Fruit fly (Drosophila melanogaster) whole organism, embryonic: Measurements from ENCODE around the gene CG15199.

Experiments used
- ATbp ChIP-seq: fragments of 200-800 bp; sonication (Bioruptor generic); optimal IDR thresholded peaks from 2 replicates; lab custom pipeline; 2017; ENCODE audit warnings: missing biosample characterization, mild to moderate bottlenecking, missing genetic modification characterization, missing genetic modification reagents
- Blimp-1 ChIP-seq: fragments of 200-800 bp; sonication (Bioruptor generic); optimal IDR thresholded peaks from 3 replicates; lab custom pipeline; 2018; ENCODE audit warnings: missing biosample characterization, missing genetic modification characterization, mild to moderate bottlenecking, moderate library complexity, missing genetic modification reagents
- BtbVII ChIP-seq: fragments of 200-800 bp; sonication (Bioruptor generic); optimal IDR thresholded peaks from 3 replicates; lab custom pipeline; 2017; ENCODE audit warnings: missing biosample characterization, mild to moderate bottlenecking, missing genetic modification characterization
- CG10366 ChIP-seq: fragments of 200-800 bp; sonication (Bioruptor generic); IDR thresholded peaks from 2 replicates; pipeline ENCODE4 v1.3.6; 2022; ENCODE audit warnings: missing biosample characterization, missing genetic modification characterization
- CG10431 ChIP-seq: fragments of 200-800 bp; sonication (Bioruptor generic); optimal IDR thresholded peaks from 3 replicates; lab custom pipeline; 2018; ENCODE audit warnings: missing biosample characterization, mild to moderate bottlenecking, missing genetic modification characterization
- CG10565 ChIP-seq: fragments of 200-800 bp; sonication (Bioruptor generic); optimal IDR thresholded peaks from 3 replicates; lab custom pipeline; 2016; ENCODE audit warnings: missing biosample characterization, mild to moderate bottlenecking, missing genetic modification characterization
- CG11504 ChIP-seq: fragments of 200-800 bp; sonication (Bioruptor generic); optimal IDR thresholded peaks from 3 replicates; lab custom pipeline; 2019; ENCODE audit warnings: missing biosample characterization, mild to moderate bottlenecking, missing genetic modification characterization, moderate library complexity
- CG12219 ChIP-seq: fragments of 200-800 bp; sonication (Bioruptor generic); optimal IDR thresholded peaks from 3 replicates; lab custom pipeline; 2018; ENCODE audit warnings: missing biosample characterization, mild to moderate bottlenecking, missing genetic modification characterization
- CG12744 ChIP-seq: fragments of 200-800 bp; sonication (Bioruptor generic); optimal IDR thresholded peaks from 2 replicates; lab custom pipeline; 2016; ENCODE audit warnings: missing biosample characterization, missing genetic modification characterization
- CG15601 ChIP-seq: fragments of 200-800 bp; sonication (Bioruptor generic); optimal IDR thresholded peaks from 3 replicates; lab custom pipeline; 2019; ENCODE audit warnings: missing biosample characterization, mild to moderate bottlenecking, missing genetic modification characterization, moderate library complexity
- CG1602 ChIP-seq: fragments of 200-800 bp; sonication (Bioruptor generic); optimal IDR thresholded peaks from 3 replicates; lab custom pipeline; 2016; ENCODE audit warnings: missing biosample characterization, missing genetic modification characterization
- CG17328 ChIP-seq: fragments of 200-800 bp; sonication (Bioruptor generic); IDR thresholded peaks from 2 replicates; pipeline ENCODE4 v1.3.6; 2022; ENCODE audit warnings: missing biosample characterization, missing genetic modification characterization
- CG2120 ChIP-seq: fragments of 200-800 bp; sonication (Bioruptor generic); optimal IDR thresholded peaks from 3 replicates; lab custom pipeline; 2016; ENCODE audit warnings: missing biosample characterization, missing genetic modification characterization
- CG2129 ChIP-seq: fragments of 200-800 bp; sonication (Bioruptor generic); IDR thresholded peaks from 2 replicates; pipeline ENCODE4 v1.3.6; 2022; ENCODE audit warnings: missing biosample characterization, missing genetic modification characterization; ENCODE audit not compliant: partially characterized antibody
- CG2199 ChIP-seq: fragments of 200-800 bp; sonication (Bioruptor generic); IDR thresholded peaks from 3 replicates; pipeline ENCODE4 v1.3.6; 2022; ENCODE audit warnings: missing biosample characterization, missing genetic modification characterization
- CG4282 ChIP-seq: fragments of 200-800 bp; sonication (Bioruptor generic); optimal IDR thresholded peaks from 2 replicates; lab custom pipeline; 2016; ENCODE audit warnings: missing biosample characterization, missing genetic modification characterization
- CG4617 ChIP-seq: fragments of 200-800 bp; sonication (Bioruptor generic); optimal IDR thresholded peaks from 3 replicates; lab custom pipeline; 2016; ENCODE audit warnings: missing biosample characterization, missing genetic modification characterization, borderline replicate concordance
- CG7786 ChIP-seq: fragments of 200-800 bp; sonication (Bioruptor generic); optimal IDR thresholded peaks from 2 replicates; lab custom pipeline; 2016; ENCODE audit warnings: missing biosample characterization, missing genetic modification characterization
- CG7928 ChIP-seq: fragments of 200-800 bp; sonication (Bioruptor generic); optimal IDR thresholded peaks from 2 replicates; lab custom pipeline; 2017; ENCODE audit warnings: missing biosample characterization, mild to moderate bottlenecking, missing genetic modification characterization
- CG7963 ChIP-seq: fragments of 200-800 bp; sonication (Bioruptor generic); IDR thresholded peaks from 3 replicates; pipeline ENCODE4 v1.3.6; 2022; ENCODE audit warnings: missing biosample characterization, missing genetic modification characterization; ENCODE audit not compliant: partially characterized antibody
- CG8089 ChIP-seq: fragments of 200-800 bp; sonication (Bioruptor generic); optimal IDR thresholded peaks from 3 replicates; lab custom pipeline; 2016; ENCODE audit warnings: missing biosample characterization, missing genetic modification characterization
- CG8388 ChIP-seq: fragments of 200-800 bp; sonication (Bioruptor generic); optimal IDR thresholded peaks from 2 replicates; lab custom pipeline; 2019; ENCODE audit warnings: missing biosample characterization, mild to moderate bottlenecking, missing genetic modification characterization, moderate library complexity
- CkIIα-i1 ChIP-seq: fragments of 200-800 bp; sonication (Bioruptor generic); IDR thresholded peaks from 2 replicates; pipeline ENCODE4 v1.3.6; 2022; ENCODE audit warnings: missing biosample characterization, missing genetic modification characterization
- Deaf1 ChIP-seq: fragments of 200-800 bp; optimal IDR thresholded peaks from 3 replicates; lab custom pipeline; 2019; ENCODE audit warnings: missing biosample characterization, mild to moderate bottlenecking, missing genetic modification characterization, moderate library complexity
- Ets97D ChIP-seq: fragments of 200-800 bp; sonication (Bioruptor generic); optimal IDR thresholded peaks from 3 replicates; lab custom pipeline; 2016; ENCODE audit warnings: missing biosample characterization, missing genetic modification characterization
- HHEX ChIP-seq: fragments of 200-800 bp; sonication (Bioruptor generic); optimal IDR thresholded peaks from 3 replicates; lab custom pipeline; 2017; ENCODE audit warnings: missing biosample characterization, mild to moderate bottlenecking, missing genetic modification characterization, missing genetic modification reagents
- Hey ChIP-seq: fragments of 200-800 bp; sonication (Bioruptor generic); optimal IDR thresholded peaks from 3 replicates; lab custom pipeline; 2018; ENCODE audit warnings: missing biosample characterization, mild to moderate bottlenecking, missing genetic modification characterization
- Hmr ChIP-seq: fragments of 200-800 bp; sonication (Bioruptor generic); optimal IDR thresholded peaks from 3 replicates; lab custom pipeline; 2017; ENCODE audit warnings: mild to moderate bottlenecking, missing biosample characterization, missing genetic modification reagents, missing genetic modification characterization
- Jarid2 ChIP-seq: fragments of 200-800 bp; sonication (Bioruptor generic); optimal IDR thresholded peaks from 3 replicates; lab custom pipeline; 2017; ENCODE audit warnings: mild to moderate bottlenecking, missing biosample characterization, missing genetic modification reagents, missing genetic modification characterization
- Kr ChIP-seq: fragments of 200-800 bp; sonication (Bioruptor generic); optimal IDR thresholded peaks from 2 replicates; lab custom pipeline; 2017; ENCODE audit warnings: missing biosample characterization, mild to moderate bottlenecking, missing genetic modification characterization
- Mes4 ChIP-seq: fragments of 200-800 bp; sonication (Bioruptor generic); optimal IDR thresholded peaks from 2 replicates; lab custom pipeline; 2016; ENCODE audit warnings: missing biosample characterization, missing genetic modification characterization
- NC2α ChIP-seq: fragments of 200-800 bp; sonication (Bioruptor generic); optimal IDR thresholded peaks from 2 replicates; lab custom pipeline; 2016; ENCODE audit warnings: missing biosample characterization, missing genetic modification characterization
- Tbp ChIP-seq: fragments of >200 bp; optimal IDR thresholded peaks from 2 replicates; lab custom pipeline; 2018; ENCODE audit warnings: missing biosample characterization, missing genetic modification characterization
- Xrp1 ChIP-seq: fragments of 200-800 bp; sonication (Bioruptor generic); IDR thresholded peaks from 2 replicates; pipeline ENCODE4 v1.3.6; 2022; ENCODE audit warnings: missing biosample characterization, missing genetic modification characterization
- aop ChIP-seq: fragments of 200-800 bp; sonication (Bioruptor generic); IDR thresholded peaks from 2 replicates; pipeline ENCODE4 v1.3.6; 2022; ENCODE audit warnings: missing biosample characterization, missing genetic modification characterization
- bcd ChIP-seq: fragments of 200-800 bp; sonication (Bioruptor generic); optimal IDR thresholded peaks from 2 replicates; lab custom pipeline; 2017; ENCODE audit warnings: missing biosample characterization, mild to moderate bottlenecking, missing genetic modification characterization
- bowl ChIP-seq: fragments of 200-800 bp; sonication (Bioruptor generic); IDR thresholded peaks from 2 replicates; pipeline ENCODE4 v1.3.6; 2022; ENCODE audit warnings: missing biosample characterization, missing genetic modification characterization
- crp ChIP-seq, 2 experiments: fragments of 200-800 bp; sonication (Bioruptor generic); optimal IDR thresholded peaks; 2 replicates in 1 of 2; 3 replicates in 1 of 2; lab custom pipeline; 2017; ENCODE audit warnings: missing biosample characterization in 2 of 2, missing genetic modification characterization in 2 of 2, mild to moderate bottlenecking in 1 of 2, moderate library complexity in 1 of 2
- danr ChIP-seq: fragments of 200-800 bp; sonication (Bioruptor generic); IDR thresholded peaks from 2 replicates; pipeline ENCODE4 v1.3.6; 2022; ENCODE audit warnings: missing biosample characterization, missing genetic modification characterization
- dmrt11E ChIP-seq: fragments of 200-800 bp; sonication (Bioruptor generic); optimal IDR thresholded peaks from 3 replicates; lab custom pipeline; 2018; ENCODE audit warnings: missing biosample characterization, mild to moderate bottlenecking, missing genetic modification characterization, moderate library complexity
- ewg ChIP-seq: fragments of 200-800 bp; sonication (Bioruptor generic); optimal IDR thresholded peaks from 3 replicates; lab custom pipeline; 2017; ENCODE audit warnings: mild to moderate bottlenecking, missing biosample characterization, missing genetic modification reagents, missing genetic modification characterization
- insv ChIP-seq, 2 experiments: fragments of 200-800 bp; sonication (Bioruptor generic); optimal IDR thresholded peaks; 3 replicates each; lab custom pipeline; 2016 to 2018; ENCODE audit warnings: missing biosample characterization in 2 of 2, missing genetic modification characterization in 2 of 2
- knrl ChIP-seq: fragments of 200-800 bp; sonication (Bioruptor generic); IDR thresholded peaks from 3 replicates; pipeline ENCODE4 v1.3.6; 2022; ENCODE audit warnings: missing biosample characterization, missing genetic modification characterization; ENCODE audit not compliant: partially characterized antibody
- nerfin-1 ChIP-seq: fragments of 200-800 bp; sonication (Bioruptor generic); optimal IDR thresholded peaks from 3 replicates; lab custom pipeline; 2019; ENCODE audit warnings: missing biosample characterization, mild to moderate bottlenecking, missing genetic modification characterization, moderate library complexity
- salm ChIP-seq: fragments of 200-800 bp; sonication (Bioruptor generic); optimal IDR thresholded peaks from 2 replicates; lab custom pipeline; 2018; ENCODE audit warnings: missing biosample characterization, mild to moderate bottlenecking, missing genetic modification characterization
- sens ChIP-seq: fragments of 200-800 bp; sonication (Bioruptor generic); peaks from one replicate; lab custom pipeline; 2016; ENCODE audit warnings: missing biosample characterization, missing genetic modification characterization
- sim ChIP-seq: fragments of 200-800 bp; sonication (Bioruptor generic); IDR thresholded peaks from 2 replicates; pipeline ENCODE4 v1.3.6; 2022; ENCODE audit warnings: missing biosample characterization, missing genetic modification characterization
- ttk ChIP-seq: fragments of 200-800 bp; sonication (Bioruptor generic); IDR thresholded peaks from 2 replicates; pipeline ENCODE4 v2.1.2; 2022; ENCODE audit warnings: missing biosample characterization, missing genetic modification characterization
- unc-4 ChIP-seq: fragments of 200-800 bp; sonication (Bioruptor generic); IDR thresholded peaks from 2 replicates; pipeline ENCODE4 v1.3.6; 2022; ENCODE audit warnings: missing biosample characterization, missing genetic modification characterization; ENCODE audit not compliant: partially characterized antibody

Gene CG15199

DNA sequence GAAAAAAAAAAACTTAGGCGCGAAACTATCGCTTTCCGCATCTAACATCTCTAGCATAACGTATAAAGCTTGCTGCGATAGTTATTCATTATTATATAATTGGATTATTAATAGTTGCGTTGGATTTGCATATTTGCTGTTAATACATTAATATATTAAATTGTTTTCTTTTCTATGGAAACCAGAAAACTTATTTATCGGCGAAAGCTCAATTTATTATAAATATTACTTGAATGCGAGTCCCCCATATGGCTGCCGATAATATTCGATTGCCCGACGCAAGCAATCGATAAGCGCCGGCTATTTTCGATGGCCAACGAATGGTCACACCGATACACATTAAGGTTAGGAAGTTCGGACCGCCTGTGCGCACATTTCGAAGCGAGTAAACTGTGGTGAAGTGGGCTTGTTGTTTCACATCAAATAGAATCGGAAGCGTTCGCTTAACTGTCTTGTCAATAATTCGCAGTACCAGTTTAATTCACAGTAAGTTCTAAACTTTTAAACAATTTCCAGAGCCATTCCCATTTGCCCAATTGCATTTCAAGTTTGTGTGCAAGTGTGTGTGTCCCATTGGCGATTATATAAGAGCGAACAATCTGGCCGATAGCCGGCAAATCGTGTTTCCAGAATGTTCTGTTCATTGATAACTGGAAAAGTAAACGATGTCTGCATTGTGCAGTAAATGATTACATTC is 33.3 kb downstream of the CG15199 start, which contains the start of gene Hsp60A (continued):
- TF ChIP-seq crp (GFP tag; optimal IDR thresholded peaks at IDR 0.05; lab: Kevin White, UChicago) (peak in 1 of 2 experiments; percentile 9), Deaf1 (no peak), aop (GFP tag; lab: Robert Waterston, UW) (no peak), CG10565 (GFP tag; lab: Kevin White, UChicago) (no peak), BtbVII (GFP tag; lab: Kevin White, UChicago) (no peak), Xrp1 (GFP tag; lab: Robert Waterston, UW) (peak; percentile 28; the same call in 1 of the 2 replicates), bcd (GFP tag; lab: Kevin White, UChicago) (peak; percentile 40), Hey (tag; lab: Kevin White, UChicago) (no peak), CG8388 (GFP tag; lab: Kevin White, UChicago) (peak; percentile 15), NC2α (GFP tag; lab: Kevin White, UChicago) (no peak), CG8089 (no peak), CG12744 (GFP tag; lab: Kevin White, UChicago) (no peak), CG7928 (GFP tag; lab: Kevin White, UChicago) (no peak), sens (GFP tag; lab: Kevin White, UChicago) (peak; percentile 88), CG15601 (tag; lab: Kevin White, UChicago) (peak; percentile 59), HHEX (GFP tag; lab: Kevin White, UChicago) (peak; percentile 18), CG1602 (GFP tag; lab: Kevin White, UChicago) (no peak), bowl (GFP tag; lab: Robert Waterston, UW) (no peak), CG11504 (tag; lab: Kevin White, UChicago) (peak; percentile 62), CkIIα-i1 (no peak), danr (GFP tag; lab: Robert Waterston, UW) (no peak), insv (GFP tag; optimal IDR thresholded peaks at IDR 0.05; lab: Kevin White, UChicago) (no peak), CG17328 (GFP tag; lab: Robert Waterston, UW) (no peak), Hmr (GFP tag; lab: Kevin White, UChicago) (peak; percentile 52), Kr (GFP tag; lab: Kevin White, UChicago) (no peak), ttk (GFP tag; lab: Robert Waterston, UW) (no peak), Tbp (GFP tag; lab: Kevin White, UChicago) (no peak), Blimp-1 (GFP tag; lab: Kevin White, UChicago) (peak; percentile 53), CG7963 (GFP tag; lab: Robert Waterston, UW) (0 out of 3 replicates have a peak, but pooled peaks have one; percentile 54), CG4282 (no peak), Ets97D (peak; percentile 37), CG2120 (peak; percentile 63), CG12219 (GFP tag; lab: Kevin White, UChicago) (no peak), CG2199 (GFP tag; lab: Robert Waterston, UW) (no peak), Jarid2 (GFP tag; lab: Kevin White, UChicago) (no peak), Mes4 (GFP tag; lab: Kevin White, UChicago) (no peak), nerfin-1 (peak; percentile 26), ATbp (GFP tag; lab: Kevin White, UChicago) (peak; percentile 9), CG10366 (GFP tag; lab: Robert Waterston, UW) (peak; percentile 47), ewg (GFP tag; lab: Kevin White, UChicago) (no peak), sim (GFP tag; lab: Robert Waterston, UW) (no peak), dmrt11E (peak; percentile 33), CG2129 (GFP tag; lab: Robert Waterston, UW) (peak; percentile 60; the same call in 1 of the 2 replicates), CG10431 (GFP tag; lab: Kevin White, UChicago) (peak; percentile 1), CG7786 (no peak), knrl (GFP tag; lab: Robert Waterston, UW) (peak; percentile 90), CG4617 (GFP tag; lab: Kevin White, UChicago) (no peak), unc-4 (GFP tag; lab: Robert Waterston, UW) (peak; percentile 84), salm (tag; lab: Kevin White, UChicago) (no peak)
